Worm (Caenorhabditis elegans) whole organism, L1 larva: ENCODE measurements around the gene srd-17.

ENCODE experiments used
- C16A3.4 ChIP-seq: fragments of 150-350 bp; optimal IDR thresholded peaks from 2 replicates; lab custom pipeline; 2014; ENCODE audit warnings: missing biosample characterization, missing genetic modification characterization
- aha-1 ChIP-seq: fragments of 150-350 bp; optimal IDR thresholded peaks from 2 replicates; lab custom pipeline; 2014; ENCODE audit warnings: missing biosample characterization, missing genetic modification characterization
- ceh-63 ChIP-seq: fragments of 200-800 bp; sonication (Bioruptor generic); optimal IDR thresholded peaks from 2 replicates; lab custom pipeline; 2018; ENCODE audit warnings: mild to moderate bottlenecking, missing genetic modification characterization, missing compliant biosample characterization
- ces-1 ChIP-seq: fragments of 150-350 bp; optimal IDR thresholded peaks from 2 replicates; lab custom pipeline; 2014; ENCODE audit warnings: missing biosample characterization, missing genetic modification reagents, missing genetic modification characterization
- dsc-1 ChIP-seq: sonication (generic microtip); optimal IDR thresholded peaks from 2 replicates; lab custom pipeline; 2016; ENCODE audit warnings: mild to moderate bottlenecking, missing genetic modification characterization, missing compliant biosample characterization
- efl-1 ChIP-seq, 4 experiments: fragments of 150-350 bp; optimal IDR thresholded peaks in 3 of 4; peaks in 1 of 4; 1 replicate in 1 of 4; 2 replicates in 3 of 4; lab custom pipeline; 2014; ENCODE audit warnings: missing biosample characterization in 2 of 4, missing genetic modification characterization in 2 of 4, missing genetic modification reagents in 2 of 4
- efl-3 ChIP-seq: fragments of 200-800 bp; sonication (Bioruptor generic); optimal IDR thresholded peaks from 2 replicates; lab custom pipeline; 2018; ENCODE audit warnings: mild to moderate bottlenecking, missing genetic modification characterization, missing compliant biosample characterization
- egl-13 ChIP-seq: sonication (generic microtip); optimal IDR thresholded peaks from 2 replicates; lab custom pipeline; 2016; ENCODE audit warnings: missing genotype, missing genetic modification reagents, missing genetic modification characterization, missing compliant biosample characterization
- egl-27 ChIP-seq, 2 experiments: fragments of 150-350 bp in 1 of 2; sonication (generic microtip); optimal IDR thresholded peaks; 3 replicates each; lab custom pipeline; 2017 to 2018; ENCODE audit warnings: missing biosample characterization in 2 of 2, missing genetic modification characterization in 2 of 2, missing genetic modification reagents in 2 of 2
- elt-3 ChIP-seq, 6 experiments: fragments of 150-350 bp in 1 of 6; sonication (generic microtip); optimal IDR thresholded peaks; 2 replicates each; lab custom pipeline; 2017 to 2018; ENCODE audit warnings: missing biosample characterization in 6 of 6, missing genetic modification characterization in 6 of 6, inconsistent platforms in 1 of 6
- ets-5 ChIP-seq: fragments of 200-800 bp; sonication (Bioruptor generic); IDR thresholded peaks from 2 replicates; pipeline ENCODE4 v1.3.6; 2022; ENCODE audit warnings: missing genetic modification characterization, missing compliant biosample characterization
- fkh-10 ChIP-seq: sonication (generic microtip); optimal IDR thresholded peaks from 2 replicates; lab custom pipeline; 2017; ENCODE audit warnings: missing biosample characterization, missing genetic modification reagents, missing genetic modification characterization
- fkh-4 ChIP-seq: sonication (generic microtip); optimal IDR thresholded peaks from 2 replicates; lab custom pipeline; 2016; ENCODE audit warnings: missing compliant biosample characterization, missing genetic modification characterization, borderline replicate concordance
- fkh-8 ChIP-seq: sonication (generic microtip); optimal IDR thresholded peaks from 2 replicates; lab custom pipeline; 2016; ENCODE audit warnings: mild to moderate bottlenecking, missing genetic modification characterization, missing compliant biosample characterization
- fos-1 ChIP-seq: fragments of 150-350 bp; optimal IDR thresholded peaks from 2 replicates; lab custom pipeline; 2014; ENCODE audit warnings: missing biosample characterization, missing genetic modification characterization
- grh-1 ChIP-seq: fragments of 200-800 bp; sonication (Bioruptor generic); IDR thresholded peaks from 2 replicates; pipeline ENCODE4 v1.3.6; 2022; ENCODE audit warnings: missing genetic modification reagents, missing genetic modification characterization, missing compliant biosample characterization
- hlh-17 ChIP-seq: fragments of 200-800 bp; sonication (Bioruptor generic); optimal IDR thresholded peaks from 2 replicates; lab custom pipeline; 2018; ENCODE audit warnings: missing genetic modification characterization, mild to moderate bottlenecking, missing compliant biosample characterization, moderate library complexity, borderline replicate concordance
- hlh-4 ChIP-seq: sonication (generic microtip); optimal IDR thresholded peaks from 2 replicates; lab custom pipeline; 2016; ENCODE audit warnings: mild to moderate bottlenecking, missing genetic modification characterization, missing compliant biosample characterization
- irx-1 ChIP-seq: sonication (generic microtip); optimal IDR thresholded peaks from 2 replicates; lab custom pipeline; 2016; ENCODE audit warnings: missing genetic modification characterization, missing compliant biosample characterization
- isw-1 ChIP-seq: fragments of 200-800 bp; sonication (Bioruptor generic); IDR thresholded peaks from 2 replicates; pipeline ENCODE4 v1.3.6; 2022; ENCODE audit warnings: missing genetic modification characterization, missing compliant biosample characterization
- lin-14 ChIP-seq: fragments of 200-800 bp; sonication (Bioruptor generic); optimal IDR thresholded peaks from 2 replicates; lab custom pipeline; 2018; ENCODE audit warnings: mild to moderate bottlenecking, missing genetic modification characterization, moderate library complexity, missing compliant biosample characterization
- lin-15B ChIP-seq: fragments of 150-350 bp; sonication (generic microtip); optimal IDR thresholded peaks from 3 replicates; lab custom pipeline; 2014; ENCODE audit warnings: missing biosample characterization, missing genetic modification characterization
- lin-35 ChIP-seq, 2 experiments: fragments of 150-350 bp; optimal IDR thresholded peaks; 2 replicates each; lab custom pipeline; 2014; ENCODE audit warnings: missing biosample characterization in 2 of 2, missing genetic modification characterization in 2 of 2, missing genetic modification reagents in 2 of 2
- lin-39 ChIP-seq: fragments of 150-350 bp; optimal IDR thresholded peaks from 2 replicates; lab custom pipeline; 2014; ENCODE audit warnings: missing biosample characterization, missing genetic modification reagents, missing genetic modification characterization
- mep-1 ChIP-seq: fragments of 150-350 bp; optimal IDR thresholded peaks from 2 replicates; lab custom pipeline; 2014; ENCODE audit warnings: missing biosample characterization, missing genetic modification characterization
- nhr-12 ChIP-seq: sonication (generic microtip); optimal IDR thresholded peaks from 2 replicates; lab custom pipeline; 2017; ENCODE audit warnings: missing biosample characterization, missing genetic modification characterization
- nhr-19 ChIP-seq: fragments of 200-800 bp; sonication (Bioruptor generic); conservative IDR thresholded peaks from 2 replicates; pipeline ENCODE4 v1.3.6; 2022; ENCODE audit warnings: missing genetic modification characterization, missing compliant biosample characterization
- nhr-20 ChIP-seq: sonication (generic microtip); optimal IDR thresholded peaks from 2 replicates; lab custom pipeline; 2016; ENCODE audit warnings: mild to moderate bottlenecking, missing genetic modification characterization, missing compliant biosample characterization
- nhr-237 ChIP-seq: fragments of 150-350 bp; optimal IDR thresholded peaks from 2 replicates; lab custom pipeline; 2014; ENCODE audit warnings: missing biosample characterization, missing genetic modification characterization
- nhr-47 ChIP-seq: sonication (generic microtip); optimal IDR thresholded peaks from 2 replicates; lab custom pipeline; 2016; ENCODE audit warnings: mild to moderate bottlenecking, missing genetic modification characterization, moderate library complexity, missing compliant biosample characterization
- nhr-71 ChIP-seq: sonication (generic microtip); optimal IDR thresholded peaks from 2 replicates; lab custom pipeline; 2016; ENCODE audit warnings: mild to moderate bottlenecking, missing genetic modification characterization, moderate library complexity, missing compliant biosample characterization
- nhr-77 ChIP-seq: fragments of 150-350 bp; optimal IDR thresholded peaks from 2 replicates; lab custom pipeline; 2014; ENCODE audit warnings: missing biosample characterization, missing genetic modification characterization
- nhr-84 ChIP-seq: sonication (generic microtip); optimal IDR thresholded peaks from 2 replicates; lab custom pipeline; 2017; ENCODE audit warnings: missing biosample characterization, missing genetic modification characterization
- pax-3 ChIP-seq: fragments of 200-800 bp; sonication (Bioruptor generic); optimal IDR thresholded peaks from 2 replicates; lab custom pipeline; 2018; ENCODE audit warnings: mild to moderate bottlenecking, missing genetic modification characterization, moderate library complexity, missing compliant biosample characterization
- pqm-1 ChIP-seq: sonication (generic microtip); optimal IDR thresholded peaks from 3 replicates; lab custom pipeline; 2017; ENCODE audit warnings: missing biosample characterization, missing genetic modification characterization
- rnt-1 ChIP-seq: sonication (generic microtip); optimal IDR thresholded peaks from 2 replicates; lab custom pipeline; 2016; ENCODE audit warnings: mild to moderate bottlenecking, missing genetic modification characterization, moderate library complexity, missing compliant biosample characterization
- skn-1 ChIP-seq: fragments of 150-350 bp; optimal IDR thresholded peaks from 2 replicates; lab custom pipeline; 2014; ENCODE audit warnings: missing biosample characterization, missing genetic modification characterization
- snu-23 ChIP-seq: sonication (generic microtip); optimal IDR thresholded peaks from 2 replicates; lab custom pipeline; 2016; ENCODE audit warnings: missing genetic modification characterization, missing compliant biosample characterization
- sptf-1 ChIP-seq: fragments of 150-350 bp; optimal IDR thresholded peaks from 2 replicates; lab custom pipeline; 2014; ENCODE audit warnings: missing biosample characterization, missing genetic modification characterization
- sup-37 ChIP-seq: fragments of 200-800 bp; sonication (Bioruptor generic); optimal IDR thresholded peaks from 2 replicates; lab custom pipeline; 2018; ENCODE audit warnings: mild to moderate bottlenecking, missing genetic modification characterization, missing compliant biosample characterization
- swsn-7 ChIP-seq: sonication (generic microtip); optimal IDR thresholded peaks from 2 replicates; lab custom pipeline; 2016; ENCODE audit warnings: missing genetic modification characterization, missing compliant biosample characterization
- tbx-2 ChIP-seq: sonication (generic microtip); optimal IDR thresholded peaks from 2 replicates; lab custom pipeline; 2016; ENCODE audit warnings: missing genetic modification characterization, missing compliant biosample characterization
- tlp-1 ChIP-seq: fragments of 150-350 bp; optimal IDR thresholded peaks from 2 replicates; lab custom pipeline; 2014; ENCODE audit warnings: missing biosample characterization, missing genetic modification characterization
- unc-130 ChIP-seq: fragments of 150-350 bp; optimal IDR thresholded peaks from 2 replicates; lab custom pipeline; 2017; ENCODE audit warnings: missing biosample characterization, missing genetic modification characterization, inconsistent platforms
- unc-30 ChIP-seq: sonication (generic microtip); optimal IDR thresholded peaks from 2 replicates; lab custom pipeline; 2017; ENCODE audit warnings: missing biosample characterization, missing genetic modification characterization
- unc-62 ChIP-seq: fragments of 150-350 bp; optimal IDR thresholded peaks from 2 replicates; lab custom pipeline; 2014; ENCODE audit warnings: missing biosample characterization, missing genetic modification reagents, missing genetic modification characterization
- unc-86 ChIP-seq: sonication (generic microtip); optimal IDR thresholded peaks from 2 replicates; lab custom pipeline; 2016; ENCODE audit warnings: missing genetic modification characterization, missing compliant biosample characterization
- unc-98 ChIP-seq: fragments of 200-800 bp; sonication (Bioruptor generic); IDR thresholded peaks from 2 replicates; pipeline ENCODE4 v1.3.6; 2022; ENCODE audit warnings: missing genetic modification characterization, missing compliant biosample characterization
- vab-15 ChIP-seq: sonication (generic microtip); optimal IDR thresholded peaks from 2 replicates; lab custom pipeline; 2017; ENCODE audit warnings: missing genotype, mild to moderate bottlenecking, missing genetic modification characterization, missing compliant biosample characterization
- zip-4 ChIP-seq: fragments of 200-800 bp; sonication (Bioruptor generic); optimal IDR thresholded peaks from 2 replicates; lab custom pipeline; 2018; ENCODE audit warnings: mild to moderate bottlenecking, missing genetic modification characterization, moderate library complexity, missing compliant biosample characterization
- ztf-11 ChIP-seq, 2 experiments: sonication (generic microtip); optimal IDR thresholded peaks; 2 replicates each; lab custom pipeline; 2016 to 2017; ENCODE audit warnings: missing genetic modification characterization in 2 of 2, missing biosample characterization in 1 of 2, missing compliant biosample characterization in 1 of 2

The srd-17 gene

DNA sequence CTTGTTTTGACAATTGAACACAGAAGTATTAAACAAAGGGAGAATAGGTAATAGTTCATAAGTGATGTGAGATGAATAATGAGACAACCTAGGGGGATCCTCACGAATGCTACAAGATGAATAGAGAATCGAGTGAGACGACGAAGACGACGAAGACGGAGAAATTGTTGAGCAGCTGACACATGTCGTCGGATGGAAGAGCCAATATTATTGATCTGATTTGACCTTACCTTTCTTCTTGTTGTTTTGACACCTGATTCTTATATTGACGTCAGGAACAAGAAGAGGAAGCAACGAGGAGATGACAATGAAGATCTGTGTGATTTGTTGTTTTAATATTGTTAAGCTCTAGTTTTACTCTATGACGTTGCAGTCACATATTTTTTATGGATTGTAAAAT lies 41.0 kb upstream of the srd-17 start, which contains the start of gene T10G3.1 (continued):
- TF ChIP-seq vab-15 (no peak), egl-27 (tag; optimal IDR thresholded peaks at IDR 0.05; lab: Kevin White, UChicago) (no peak), efl-1 (optimal IDR thresholded peaks at IDR 0.05; lab: Kevin White, UChicago) (peak in 1 of 2 experiments; percentile 22), efl-1 (GFP tag; optimal IDR thresholded peaks at IDR 0.05 in 1 of 2; lab: Kevin White, UChicago) (peak in 1 of 2 experiments; percentile 56), swsn-7 (tag; lab: Kevin White, UChicago) (no peak)

DNA sequence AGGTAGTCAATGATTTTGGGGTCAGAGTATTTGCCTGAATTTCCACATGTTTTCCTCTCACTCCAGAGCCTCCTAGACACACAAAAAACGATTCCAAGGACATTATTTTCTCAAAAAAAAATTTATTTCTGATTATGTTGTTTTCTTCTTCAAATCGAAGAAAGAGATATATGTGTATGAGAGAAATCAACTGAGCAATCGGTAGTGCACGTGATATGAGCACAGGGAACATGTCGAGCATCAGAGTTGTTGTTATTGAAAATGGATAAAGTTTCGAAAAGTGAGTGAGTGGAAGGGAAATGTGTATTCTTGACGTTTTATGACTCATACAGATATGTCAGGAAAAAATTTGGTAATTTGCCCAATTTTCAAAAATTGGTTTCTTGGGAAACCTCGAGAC lies 39.5 kb upstream of the srd-17 start:
- no peak for TF ChIP-seq egl-27 (tag; optimal IDR thresholded peaks at IDR 0.05; lab: Kevin White, UChicago)
- TF ChIP-seq grh-1, result no peak
- TF ChIP-seq ceh-63 (GFP tag; lab: Kevin White, UChicago), result no peak
- no peak for TF ChIP-seq fkh-8 (tag; lab: Kevin White, UChicago)
- no peak for TF ChIP-seq irx-1 (tag; lab: Kevin White, UChicago)
- TF ChIP-seq unc-30 (tag; lab: Kevin White, UChicago), result no peak
- TF ChIP-seq skn-1, result no peak
- no peak for TF ChIP-seq tbx-2 (tag; lab: Kevin White, UChicago)
- TF ChIP-seq lin-35 (GFP tag; optimal IDR thresholded peaks at IDR 0.05; lab: Kevin White, UChicago), result no peak
- TF ChIP-seq nhr-77 (tag; lab: Kevin White, UChicago), result no peak
- no peak for TF ChIP-seq nhr-12 (tag; lab: Kevin White, UChicago)
- peak; percentile 60 for TF ChIP-seq nhr-71 (tag; lab: Kevin White, UChicago)
- TF ChIP-seq rnt-1 (tag; lab: Kevin White, UChicago), result peak; percentile 61
- no peak for TF ChIP-seq ces-1 (GFP tag; lab: Kevin White, UChicago)
- TF ChIP-seq fos-1 (tag; lab: Kevin White, UChicago), result no peak
- TF ChIP-seq ztf-11 (tag; optimal IDR thresholded peaks at IDR 0.05; lab: Kevin White, UChicago), result no peak
- TF ChIP-seq lin-39 (tag; lab: Kevin White, UChicago), result no peak
- TF ChIP-seq fkh-4 (tag; lab: Kevin White, UChicago), result no peak
- peak; percentile 21 for TF ChIP-seq unc-130 (tag; lab: Kevin White, UChicago)
- TF ChIP-seq efl-3 (GFP tag; lab: Kevin White, UChicago), result no peak
- no peak for TF ChIP-seq hlh-4 (tag; lab: Kevin White, UChicago)
- TF ChIP-seq lin-15B (tag; lab: Kevin White, UChicago), result no peak
- no peak for TF ChIP-seq sptf-1 (tag; lab: Kevin White, UChicago)
- TF ChIP-seq nhr-47 (tag; lab: Kevin White, UChicago), result no peak
- no peak for TF ChIP-seq hlh-17 (GFP tag; lab: Kevin White, UChicago)
- peak; percentile 54 for TF ChIP-seq lin-14 (GFP tag; lab: Kevin White, UChicago)
- no peak for TF ChIP-seq egl-13 (tag; lab: Kevin White, UChicago)
- no peak for TF ChIP-seq nhr-237 (tag; lab: Kevin White, UChicago)
- TF ChIP-seq dsc-1 (tag; lab: Kevin White, UChicago), result no peak
- TF ChIP-seq snu-23, result peak; percentile 29
- no peak for TF ChIP-seq ets-5 (GFP tag; lab: Robert Waterston, UW)
- TF ChIP-seq zip-4 (GFP tag; lab: Kevin White, UChicago), result no peak
- TF ChIP-seq nhr-84 (tag; lab: Kevin White, UChicago), result no peak
- no peak for TF ChIP-seq sup-37
- no peak for TF ChIP-seq tlp-1 (tag; lab: Kevin White, UChicago)
- no peak for TF ChIP-seq elt-3 (tag; optimal IDR thresholded peaks at IDR 0.05; lab: Kevin White, UChicago)
- TF ChIP-seq fkh-10 (GFP tag; lab: Kevin White, UChicago), result no peak
- no peak for TF ChIP-seq unc-86
- no peak for TF ChIP-seq nhr-20 (tag; lab: Kevin White, UChicago)
- TF ChIP-seq C16A3.4 (tag; lab: Kevin White, UChicago), result no peak
- peak; percentile 43 for TF ChIP-seq nhr-19 (GFP tag; lab: Robert Waterston, UW)
- TF ChIP-seq pax-3, result no peak
- TF ChIP-seq efl-1 (optimal IDR thresholded peaks at IDR 0.05; lab: Kevin White, UChicago), result no peak
- TF ChIP-seq efl-1 (GFP tag; optimal IDR thresholded peaks at IDR 0.05 in 1 of 2; lab: Kevin White, UChicago), result peak in 1 of 2 experiments; percentile 39
- TF ChIP-seq mep-1 (tag; lab: Kevin White, UChicago), result no peak
- no peak for TF ChIP-seq vab-15
- no peak for TF ChIP-seq aha-1 (tag; lab: Kevin White, UChicago)
- TF ChIP-seq pqm-1, result no peak
- no peak for TF ChIP-seq unc-98 (GFP tag; lab: Robert Waterston, UW)
- no peak for TF ChIP-seq isw-1 (GFP tag; lab: Robert Waterston, UW)
- TF ChIP-seq unc-62 (GFP tag; lab: Kevin White, UChicago), result no peak
